Fruit fly (Drosophila melanogaster) whole organism, embryonic: ENCODE measurements around the gene CG5071.

Experiments used
- Adf1 ChIP-seq: fragments of 200-800 bp; sonication (Bioruptor generic); IDR thresholded peaks from 2 replicates; pipeline ENCODE4 v1.3.6; 2022; ENCODE audit warnings: missing biosample characterization, missing genetic modification characterization
- Aef1 ChIP-seq: fragments of 200-800 bp; sonication (Bioruptor generic); IDR thresholded peaks from 3 replicates; pipeline ENCODE4 v1.3.6; 2022; ENCODE audit warnings: missing biosample characterization, missing genetic modification characterization
- Blimp-1 ChIP-seq: fragments of 200-800 bp; sonication (Bioruptor generic); optimal IDR thresholded peaks from 3 replicates; lab custom pipeline; 2018; ENCODE audit warnings: missing biosample characterization, missing genetic modification characterization, mild to moderate bottlenecking, moderate library complexity, missing genetic modification reagents
- CG10209 ChIP-seq: fragments of 200-800 bp; sonication (Bioruptor generic); optimal IDR thresholded peaks from 3 replicates; lab custom pipeline; 2017; ENCODE audit warnings: missing biosample characterization, mild to moderate bottlenecking, missing genetic modification characterization, missing genetic modification reagents
- CG10959 ChIP-seq: fragments of 200-800 bp; sonication (Bioruptor generic); IDR thresholded peaks from 2 replicates; pipeline ENCODE4 v1.3.6; 2022; ENCODE audit warnings: missing biosample characterization, missing genetic modification characterization
- CG10979 ChIP-seq: fragments of 200-800 bp; sonication (Bioruptor generic); optimal IDR thresholded peaks from 2 replicates; lab custom pipeline; 2018; ENCODE audit warnings: missing biosample characterization, mild to moderate bottlenecking, missing genetic modification characterization, moderate library complexity
- CG11504 ChIP-seq: fragments of 200-800 bp; sonication (Bioruptor generic); optimal IDR thresholded peaks from 3 replicates; lab custom pipeline; 2019; ENCODE audit warnings: missing biosample characterization, mild to moderate bottlenecking, missing genetic modification characterization, moderate library complexity
- CG12769 ChIP-seq: fragments of 200-800 bp; sonication (Bioruptor generic); optimal IDR thresholded peaks from 2 replicates; lab custom pipeline; 2019; ENCODE audit warnings: missing biosample characterization, mild to moderate bottlenecking, missing genetic modification characterization, moderate library complexity
- CG13287 ChIP-seq: fragments of 200-800 bp; sonication (Bioruptor generic); IDR thresholded peaks from 2 replicates; pipeline ENCODE4 v1.3.6; 2022; ENCODE audit warnings: missing biosample characterization, missing genetic modification characterization; ENCODE audit not compliant: partially characterized antibody
- CG13424 ChIP-seq: fragments of 200-800 bp; sonication (Bioruptor generic); optimal IDR thresholded peaks from 2 replicates; lab custom pipeline; 2019; ENCODE audit warnings: missing biosample characterization, mild to moderate bottlenecking, missing genetic modification characterization, moderate library complexity
- CG1603 ChIP-seq: fragments of 200-800 bp; sonication (Bioruptor generic); optimal IDR thresholded peaks from 2 replicates; lab custom pipeline; 2019; ENCODE audit warnings: missing biosample characterization, mild to moderate bottlenecking, missing genetic modification characterization, moderate library complexity
- CG16815 ChIP-seq: fragments of 200-800 bp; sonication (Bioruptor generic); optimal IDR thresholded peaks from 3 replicates; lab custom pipeline; 2017; ENCODE audit warnings: missing biosample characterization, mild to moderate bottlenecking, missing genetic modification characterization
- CG17385 ChIP-seq: fragments of 200-800 bp; sonication (Bioruptor generic); optimal IDR thresholded peaks from 3 replicates; lab custom pipeline; 2018; ENCODE audit warnings: missing biosample characterization, mild to moderate bottlenecking, missing genetic modification characterization
- CG18011 ChIP-seq: fragments of 200-800 bp; sonication (Bioruptor generic); optimal IDR thresholded peaks from 2 replicates; lab custom pipeline; 2017; ENCODE audit warnings: missing biosample characterization, missing genetic modification characterization, mild to moderate bottlenecking, moderate library complexity, missing genotype
- CG2116 ChIP-seq: fragments of 200-800 bp; sonication (Bioruptor generic); optimal IDR thresholded peaks from 3 replicates; lab custom pipeline; 2018; ENCODE audit warnings: missing biosample characterization, mild to moderate bottlenecking, missing genetic modification characterization
- CG2678 ChIP-seq: fragments of 200-800 bp; sonication (Bioruptor generic); optimal IDR thresholded peaks from 3 replicates; lab custom pipeline; 2019; ENCODE audit warnings: missing biosample characterization, mild to moderate bottlenecking, missing genetic modification characterization, moderate library complexity
- CG30431 ChIP-seq: fragments of 200-800 bp; sonication (Bioruptor generic); optimal IDR thresholded peaks from 2 replicates; lab custom pipeline; 2017; ENCODE audit warnings: missing biosample characterization, missing genetic modification characterization
- CG31441 ChIP-seq: fragments of 200-800 bp; sonication (Bioruptor generic); IDR thresholded peaks from 2 replicates; pipeline ENCODE4 v1.3.6; 2022; ENCODE audit warnings: missing biosample characterization, missing genetic modification characterization
- CG4424 ChIP-seq: fragments of 200-800 bp; sonication (Bioruptor generic); optimal IDR thresholded peaks from 3 replicates; lab custom pipeline; 2016; ENCODE audit warnings: missing biosample characterization, missing genetic modification characterization
- CG7556 ChIP-seq: fragments of 200-800 bp; sonication (Bioruptor generic); optimal IDR thresholded peaks from 2 replicates; lab custom pipeline; 2017; ENCODE audit warnings: missing biosample characterization, mild to moderate bottlenecking, missing genetic modification characterization
- CG9727 ChIP-seq: fragments of 200-800 bp; sonication (Bioruptor generic); optimal IDR thresholded peaks from 3 replicates; lab custom pipeline; 2017; ENCODE audit warnings: missing biosample characterization, mild to moderate bottlenecking, missing genetic modification characterization
- Dip3 ChIP-seq: fragments of 200-800 bp; sonication (Bioruptor generic); optimal IDR thresholded peaks from 3 replicates; lab custom pipeline; 2016; ENCODE audit warnings: missing biosample characterization, missing genetic modification characterization
- Ets65A ChIP-seq: fragments of 200-800 bp; sonication (Bioruptor generic); peaks from one replicate; lab custom pipeline; 2016; ENCODE audit warnings: missing biosample characterization, missing genetic modification characterization
- Hr3 ChIP-seq: fragments of 200-800 bp; sonication (Bioruptor generic); optimal IDR thresholded peaks from 3 replicates; lab custom pipeline; 2016; ENCODE audit warnings: missing biosample characterization, missing genetic modification characterization
- Hsf ChIP-seq: fragments of 200-800 bp; sonication (Bioruptor generic); optimal IDR thresholded peaks from 3 replicates; lab custom pipeline; 2016; ENCODE audit warnings: missing biosample characterization, missing genetic modification characterization
- Mrtf ChIP-seq: fragments of 200-800 bp; sonication (Bioruptor generic); IDR thresholded peaks from 3 replicates; pipeline ENCODE4 v1.3.6; 2022; ENCODE audit warnings: missing biosample characterization, missing genetic modification characterization
- Nf-YB ChIP-seq: fragments of 200-800 bp; sonication (Bioruptor generic); optimal IDR thresholded peaks from 3 replicates; lab custom pipeline; 2019; ENCODE audit warnings: missing biosample characterization, mild to moderate bottlenecking, missing genetic modification characterization, moderate library complexity
- Oli ChIP-seq: fragments of 200-800 bp; sonication (Bioruptor generic); optimal IDR thresholded peaks from 2 replicates; lab custom pipeline; 2018; ENCODE audit warnings: missing biosample characterization, mild to moderate bottlenecking, missing genetic modification characterization, moderate library complexity
- Pdp1 ChIP-seq, 2 experiments: fragments of 200-800 bp; sonication (Bioruptor generic); optimal IDR thresholded peaks; 3 replicates each; lab custom pipeline; 2016; ENCODE audit warnings: missing biosample characterization in 2 of 2, missing genetic modification characterization in 2 of 2, mild to moderate bottlenecking in 1 of 2, moderate library complexity in 1 of 2
- ara ChIP-seq: fragments of 200-800 bp; sonication (Bioruptor generic); IDR thresholded peaks from 2 replicates; pipeline ENCODE4 v1.3.6; 2022; ENCODE audit warnings: missing biosample characterization, missing genetic modification characterization
- bowl ChIP-seq: fragments of 200-800 bp; sonication (Bioruptor generic); IDR thresholded peaks from 2 replicates; pipeline ENCODE4 v1.3.6; 2022; ENCODE audit warnings: missing biosample characterization, missing genetic modification characterization
- dysf ChIP-seq: fragments of 200-800 bp; sonication (Bioruptor generic); IDR thresholded peaks from 3 replicates; pipeline ENCODE4 v1.3.6; 2022; ENCODE audit warnings: missing biosample characterization, missing genetic modification characterization
- ewg ChIP-seq: fragments of 200-800 bp; sonication (Bioruptor generic); optimal IDR thresholded peaks from 3 replicates; lab custom pipeline; 2017; ENCODE audit warnings: mild to moderate bottlenecking, missing biosample characterization, missing genetic modification reagents, missing genetic modification characterization
- grau ChIP-seq: fragments of 200-800 bp; optimal IDR thresholded peaks from 3 replicates; lab custom pipeline; 2019; ENCODE audit warnings: missing biosample characterization, mild to moderate bottlenecking, missing genetic modification characterization, moderate library complexity
- gsb-n ChIP-seq: fragments of 200-800 bp; sonication (Bioruptor generic); optimal IDR thresholded peaks from 3 replicates; lab custom pipeline; 2018; ENCODE audit warnings: missing biosample characterization, mild to moderate bottlenecking, missing genetic modification characterization
- hkb ChIP-seq, 2 experiments: fragments of 200-800 bp in 1 of 2; fragments of >200 bp in 1 of 2; sonication (Bioruptor generic) in 1 of 2; IDR thresholded peaks in 1 of 2; optimal IDR thresholded peaks in 1 of 2; 2 replicates each; pipeline versions ENCODE4 v1.3.6 to Lab custom; 2017 to 2022; ENCODE audit warnings: missing biosample characterization in 1 of 2, missing genetic modification characterization in 1 of 2
- inv ChIP-seq: fragments of 200-800 bp; sonication (Bioruptor generic); IDR thresholded peaks from 2 replicates; pipeline ENCODE4 v1.3.6; 2022; ENCODE audit warnings: missing biosample characterization, missing genetic modification characterization; ENCODE audit not compliant: partially characterized antibody
- lilli ChIP-seq: fragments of 200-800 bp; sonication (Bioruptor generic); optimal IDR thresholded peaks from 3 replicates; lab custom pipeline; 2016; ENCODE audit warnings: missing biosample characterization, missing genetic modification characterization
- p53 ChIP-seq: fragments of 200-800 bp; sonication (Bioruptor generic); optimal IDR thresholded peaks from 2 replicates; lab custom pipeline; 2016; ENCODE audit warnings: missing biosample characterization, missing genetic modification characterization
- pan ChIP-seq, 4 experiments: fragments of >200 bp in 3 of 4; fragments of 200-800 bp in 1 of 4; sonication (Bioruptor generic) in 1 of 4; optimal IDR thresholded peaks in 3 of 4; IDR thresholded peaks in 1 of 4; 2 replicates each; pipeline versions ENCODE4 v1.3.6 to Lab custom; 2017 to 2022; ENCODE audit warnings: missing biosample characterization in 2 of 4, missing genetic modification characterization in 2 of 4, mixed read lengths in 1 of 4
- phol ChIP-seq: fragments of 200-800 bp; sonication (Bioruptor generic); optimal IDR thresholded peaks from 3 replicates; lab custom pipeline; 2018; ENCODE audit warnings: missing biosample characterization, mild to moderate bottlenecking, missing genetic modification characterization, moderate library complexity
- pnt ChIP-seq: fragments of 200-800 bp; sonication (Bioruptor generic); optimal IDR thresholded peaks from 3 replicates; lab custom pipeline; 2016; ENCODE audit warnings: missing biosample characterization, missing genetic modification characterization
- sc ChIP-seq, 3 experiments: fragments of >200 bp in 2 of 3; fragments of 200-800 bp in 1 of 3; sonication (Bioruptor generic) in 1 of 3; optimal IDR thresholded peaks; 2 replicates in 2 of 3; 3 replicates in 1 of 3; lab custom pipeline; 2017; ENCODE audit warnings: mild to moderate bottlenecking in 1 of 3, missing biosample characterization in 1 of 3, missing genetic modification characterization in 1 of 3, missing genetic modification reagents in 1 of 3
- stwl ChIP-seq: fragments of 200-800 bp; sonication (Bioruptor generic); optimal IDR thresholded peaks from 3 replicates; lab custom pipeline; 2018; ENCODE audit warnings: missing biosample characterization, mild to moderate bottlenecking, missing genetic modification characterization, moderate library complexity
- unpg ChIP-seq: fragments of 200-800 bp; sonication (Bioruptor generic); optimal IDR thresholded peaks from 3 replicates; lab custom pipeline; 2018; ENCODE audit warnings: missing biosample characterization, mild to moderate bottlenecking, missing genetic modification characterization, moderate library complexity
- usp ChIP-seq: fragments of >200 bp; optimal IDR thresholded peaks from 2 replicates; lab custom pipeline; 2017; ENCODE audit warnings: missing biosample characterization, missing genetic modification characterization

Gene CG5071

DNA sequence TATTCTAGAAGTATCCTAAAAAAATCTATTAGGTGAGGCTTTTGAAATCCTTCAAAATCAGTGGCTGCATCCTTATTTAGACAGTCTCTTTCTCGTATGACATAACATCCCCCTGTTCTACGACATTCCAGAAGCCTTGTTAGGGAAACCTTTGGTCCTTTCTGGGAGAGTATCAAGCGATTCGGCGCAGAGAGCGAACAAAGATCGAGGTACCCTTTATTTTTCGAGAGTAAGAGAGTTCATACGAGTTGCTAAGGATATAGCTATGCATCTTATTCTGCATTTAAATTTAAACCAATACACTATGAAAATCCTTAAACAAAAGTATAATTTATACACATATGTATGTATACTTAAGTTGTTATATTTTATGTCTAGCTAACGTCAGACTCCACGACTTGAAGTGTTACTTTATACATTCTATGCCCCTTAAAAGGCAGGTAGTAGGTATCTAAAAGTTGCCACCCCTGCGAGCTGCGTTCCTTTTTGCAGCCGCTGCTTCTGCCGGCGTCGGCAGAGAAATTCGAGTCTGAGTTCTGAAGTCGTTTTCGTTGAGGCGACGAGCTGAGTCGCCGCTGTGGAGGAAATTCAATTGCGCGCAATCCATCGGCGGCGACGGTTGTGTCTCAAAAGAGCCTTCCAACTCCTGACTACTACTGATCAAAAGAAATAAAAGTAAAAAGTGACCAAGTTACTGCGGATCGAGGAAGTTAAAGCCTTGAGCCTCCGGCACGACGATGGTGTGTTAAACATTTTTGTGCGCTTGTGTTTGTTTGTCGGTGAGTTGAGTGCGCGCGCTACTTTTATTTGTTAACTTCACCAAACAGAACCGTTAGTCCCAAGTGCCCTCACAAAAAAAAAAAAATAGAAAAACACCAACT, 19.3 kb downstream of the CG5071 start, which contains the start of gene jigr1 (continued):
- TF ChIP-seq CG11504 (peak; percentile 18), unpg (GFP tag; lab: Kevin White, UChicago) (no peak), ara (GFP tag; lab: Robert Waterston, UW) (peak; percentile 54; the same call in 1 of the 2 replicates), CG2116 (peak; percentile 6), grau (tag; lab: Kevin White, UChicago) (peak; percentile 39), Adf1 (GFP tag; lab: Robert Waterston, UW) (peak; percentile 75), CG31441 (GFP tag; lab: Robert Waterston, UW) (peak; percentile 54), pan (optimal IDR thresholded peaks at IDR 0.05; lab: Kevin White, UChicago) (peak in 1 of 2 experiments; percentile 87), pan (GFP tag; optimal IDR thresholded peaks at IDR 0.05 in 1 of 2, IDR thresholded peaks at IDR 0.05 in 1 of 2) (peak in 1 of 2 experiments; percentile 81), bowl (GFP tag; lab: Robert Waterston, UW) (no peak), Hsf (GFP tag; lab: Kevin White, UChicago) (peak; percentile 13), CG4424 (GFP tag; lab: Kevin White, UChicago) (peak; percentile 36), CG9727 (peak; percentile 84), hkb (optimal IDR thresholded peaks at IDR 0.05; lab: Kevin White, UChicago) (no peak), hkb (GFP tag; IDR thresholded peaks at IDR 0.05; lab: Robert Waterston, UW) (peak; percentile 41; the same call in 1 of the 2 replicates), lilli (peak; percentile 28), CG16815 (GFP tag; lab: Kevin White, UChicago) (peak; percentile 75), Nf-YB (GFP tag; lab: Kevin White, UChicago) (peak; percentile 27), Blimp-1 (peak; percentile 3), CG2678 (peak; percentile 12), Hr3 (GFP tag; lab: Kevin White, UChicago) (peak; percentile 31), Dip3 (GFP tag; lab: Kevin White, UChicago) (no peak), CG17385 (no peak), inv (GFP tag; lab: Robert Waterston, UW) (no peak), stwl (tag; lab: Kevin White, UChicago) (peak; percentile 3), phol (tag; lab: Kevin White, UChicago) (peak; percentile 57), CG13287 (GFP tag; lab: Robert Waterston, UW) (no peak), Oli (peak; percentile 42), ewg (GFP tag; lab: Kevin White, UChicago) (peak; percentile 1), Aef1 (GFP tag; lab: Robert Waterston, UW) (no peak), Ets65A (GFP tag; lab: Kevin White, UChicago) (peak; percentile 90), CG12769 (tag; lab: Kevin White, UChicago) (no peak), CG10209 (GFP tag; lab: Kevin White, UChicago) (peak; percentile 59), dysf (GFP tag; lab: Robert Waterston, UW) (peak; percentile 8; the same call in 1 of the 3 replicates), Mrtf (GFP tag; lab: Robert Waterston, UW) (no peak), usp (GFP tag; lab: Kevin White, UChicago) (no peak), CG10979 (peak; percentile 77), sc (optimal IDR thresholded peaks at IDR 0.05; lab: Kevin White, UChicago) (no peak), sc (GFP tag; optimal IDR thresholded peaks at IDR 0.05; lab: Kevin White, UChicago) (peak; percentile 44), CG18011 (GFP tag; lab: Kevin White, UChicago) (no peak), Pdp1 (GFP tag; optimal IDR thresholded peaks at IDR 0.05; lab: Kevin White, UChicago) (peak; percentile 15 to 17), pnt (GFP tag; lab: Kevin White, UChicago) (peak; percentile 5), CG1603 (peak; percentile 50), CG13424 (tag; lab: Kevin White, UChicago) (peak; percentile 19), gsb-n (peak; percentile 33), p53 (GFP tag; lab: Kevin White, UChicago) (no peak), CG7556 (GFP tag; lab: Kevin White, UChicago) (peak; percentile 46), CG10959 (GFP tag; lab: Robert Waterston, UW) (peak; percentile 70), CG30431 (GFP tag; lab: Kevin White, UChicago) (peak; percentile 51)
